Fruit fly (Drosophila melanogaster) whole organism, embryonic: Measurements from ENCODE around the gene dally.

Experiments
- BEAF-32 ChIP-seq: fragments of 200-800 bp; sonication (Bioruptor generic); optimal IDR thresholded peaks from 3 replicates; lab custom pipeline; 2017; ENCODE audit warnings: missing biosample characterization, missing genetic modification characterization, mild to moderate bottlenecking, moderate library complexity, missing genetic modification reagents
- Blimp-1 ChIP-seq: fragments of 200-800 bp; sonication (Bioruptor generic); optimal IDR thresholded peaks from 3 replicates; lab custom pipeline; 2018; ENCODE audit warnings: missing biosample characterization, missing genetic modification characterization, mild to moderate bottlenecking, moderate library complexity, missing genetic modification reagents
- CG10366 ChIP-seq: fragments of 200-800 bp; sonication (Bioruptor generic); IDR thresholded peaks from 2 replicates; pipeline ENCODE4 v1.3.6; 2022; ENCODE audit warnings: missing biosample characterization, missing genetic modification characterization
- CG10654 ChIP-seq: fragments of 200-800 bp; sonication (Bioruptor generic); optimal IDR thresholded peaks from 2 replicates; lab custom pipeline; 2016; ENCODE audit warnings: missing biosample characterization, missing genetic modification characterization
- CG10959 ChIP-seq: fragments of 200-800 bp; sonication (Bioruptor generic); IDR thresholded peaks from 2 replicates; pipeline ENCODE4 v1.3.6; 2022; ENCODE audit warnings: missing biosample characterization, missing genetic modification characterization
- CG11085 ChIP-seq: fragments of 200-800 bp; sonication (Bioruptor generic); IDR thresholded peaks from 2 replicates; pipeline ENCODE4 v1.3.6; 2022; ENCODE audit warnings: missing biosample characterization, missing genetic modification characterization
- CG11504 ChIP-seq: fragments of 200-800 bp; sonication (Bioruptor generic); optimal IDR thresholded peaks from 3 replicates; lab custom pipeline; 2019; ENCODE audit warnings: missing biosample characterization, mild to moderate bottlenecking, missing genetic modification characterization, moderate library complexity
- CG12155 ChIP-seq: fragments of 200-800 bp; sonication (Bioruptor generic); optimal IDR thresholded peaks from 3 replicates; lab custom pipeline; 2016; ENCODE audit warnings: missing biosample characterization, missing genetic modification characterization
- CG1233 ChIP-seq: fragments of 200-800 bp; sonication (Bioruptor generic); optimal IDR thresholded peaks from 4 replicates; lab custom pipeline; 2018; ENCODE audit warnings: missing biosample characterization, mild to moderate bottlenecking, missing genetic modification characterization
- CG12744 ChIP-seq: fragments of 200-800 bp; sonication (Bioruptor generic); optimal IDR thresholded peaks from 2 replicates; lab custom pipeline; 2016; ENCODE audit warnings: missing biosample characterization, missing genetic modification characterization
- CG14710 ChIP-seq: fragments of 200-800 bp; sonication (Bioruptor generic); optimal IDR thresholded peaks from 3 replicates; lab custom pipeline; 2019; ENCODE audit warnings: missing biosample characterization, mild to moderate bottlenecking, missing genetic modification characterization, moderate library complexity
- CG1529 ChIP-seq: fragments of 200-800 bp; sonication (Bioruptor generic); optimal IDR thresholded peaks from 3 replicates; lab custom pipeline; 2018; ENCODE audit warnings: missing biosample characterization, missing genetic modification characterization
- CG15479 ChIP-seq: fragments of 200-800 bp; sonication (Bioruptor generic); optimal IDR thresholded peaks from 3 replicates; lab custom pipeline; 2019; ENCODE audit warnings: missing biosample characterization, mild to moderate bottlenecking, missing genetic modification characterization, moderate library complexity
- CG1647 ChIP-seq: fragments of 200-800 bp; sonication (Bioruptor generic); optimal IDR thresholded peaks from 3 replicates; lab custom pipeline; 2016; ENCODE audit warnings: missing biosample characterization, missing genetic modification characterization
- CG16779 ChIP-seq: fragments of 200-800 bp; sonication (Bioruptor generic); IDR thresholded peaks from 2 replicates; pipeline ENCODE4 v1.3.6; 2022; ENCODE audit warnings: missing biosample characterization, missing genetic modification characterization
- CG17328 ChIP-seq: fragments of 200-800 bp; sonication (Bioruptor generic); IDR thresholded peaks from 2 replicates; pipeline ENCODE4 v1.3.6; 2022; ENCODE audit warnings: missing biosample characterization, missing genetic modification characterization
- CG17385 ChIP-seq: fragments of 200-800 bp; sonication (Bioruptor generic); optimal IDR thresholded peaks from 3 replicates; lab custom pipeline; 2018; ENCODE audit warnings: missing biosample characterization, mild to moderate bottlenecking, missing genetic modification characterization
- CG2120 ChIP-seq: fragments of 200-800 bp; sonication (Bioruptor generic); optimal IDR thresholded peaks from 3 replicates; lab custom pipeline; 2016; ENCODE audit warnings: missing biosample characterization, missing genetic modification characterization
- CG4617 ChIP-seq: fragments of 200-800 bp; sonication (Bioruptor generic); optimal IDR thresholded peaks from 3 replicates; lab custom pipeline; 2016; ENCODE audit warnings: missing biosample characterization, missing genetic modification characterization, borderline replicate concordance
- CG6791 ChIP-seq: fragments of 200-800 bp; sonication (Bioruptor generic); IDR thresholded peaks from 3 replicates; pipeline ENCODE4 v1.3.6; 2022; ENCODE audit warnings: missing biosample characterization, missing genetic modification characterization; ENCODE audit not compliant: partially characterized antibody
- CG7987 ChIP-seq: fragments of 200-800 bp; sonication (Bioruptor generic); optimal IDR thresholded peaks from 2 replicates; lab custom pipeline; 2018; ENCODE audit warnings: missing biosample characterization, mild to moderate bottlenecking, missing genetic modification characterization, moderate library complexity
- CG8089 ChIP-seq: fragments of 200-800 bp; sonication (Bioruptor generic); optimal IDR thresholded peaks from 3 replicates; lab custom pipeline; 2016; ENCODE audit warnings: missing biosample characterization, missing genetic modification characterization
- CG8281 ChIP-seq: fragments of 200-800 bp; sonication (Bioruptor generic); optimal IDR thresholded peaks from 2 replicates; lab custom pipeline; 2018; ENCODE audit warnings: missing biosample characterization, mild to moderate bottlenecking, missing genetic modification characterization, moderate library complexity
- CG9437 ChIP-seq: fragments of 200-800 bp; sonication (Bioruptor generic); optimal IDR thresholded peaks from 2 replicates; lab custom pipeline; 2018; ENCODE audit warnings: missing biosample characterization, mild to moderate bottlenecking, missing genetic modification characterization
- Chrac-16 ChIP-seq: fragments of 200-800 bp; sonication (Bioruptor generic); optimal IDR thresholded peaks from 3 replicates; lab custom pipeline; 2016; ENCODE audit warnings: missing biosample characterization, missing genetic modification characterization
- D19A ChIP-seq: fragments of 200-800 bp; optimal IDR thresholded peaks from 3 replicates; lab custom pipeline; 2019; ENCODE audit warnings: missing biosample characterization, mild to moderate bottlenecking, missing genetic modification characterization, moderate library complexity
- Doc2 ChIP-seq: fragments of 200-800 bp; sonication (Bioruptor generic); IDR thresholded peaks from 2 replicates; pipeline ENCODE4 v1.3.6; 2022; ENCODE audit warnings: missing biosample characterization, missing genetic modification characterization
- H15 ChIP-seq: fragments of 200-800 bp; sonication (Bioruptor generic); IDR thresholded peaks from 3 replicates; pipeline ENCODE4 v1.3.6; 2022; ENCODE audit warnings: missing biosample characterization, missing genetic modification characterization
- Nf-YB ChIP-seq: fragments of 200-800 bp; sonication (Bioruptor generic); optimal IDR thresholded peaks from 3 replicates; lab custom pipeline; 2019; ENCODE audit warnings: missing biosample characterization, mild to moderate bottlenecking, missing genetic modification characterization, moderate library complexity
- Sry-β ChIP-seq: fragments of 200-800 bp; sonication (Bioruptor generic); optimal IDR thresholded peaks from 2 replicates; lab custom pipeline; 2018; ENCODE audit warnings: missing biosample characterization, mild to moderate bottlenecking, missing genetic modification characterization, moderate library complexity
- Trl ChIP-seq, 3 experiments: fragments of >200 bp in 2 of 3; fragments of 200-800 bp in 1 of 3; sonication (Bioruptor generic) in 1 of 3; optimal IDR thresholded peaks; 2 replicates in 1 of 3; 3 replicates in 2 of 3; lab custom pipeline; 2016 to 2017; ENCODE audit warnings: missing biosample characterization in 1 of 3, missing genetic modification characterization in 1 of 3
- Vsx1 ChIP-seq: fragments of 200-800 bp; sonication (Bioruptor generic); optimal IDR thresholded peaks from 2 replicates; lab custom pipeline; 2017; ENCODE audit warnings: missing biosample characterization, mild to moderate bottlenecking, missing genetic modification characterization, missing genetic modification reagents
- aop ChIP-seq: fragments of 200-800 bp; sonication (Bioruptor generic); IDR thresholded peaks from 2 replicates; pipeline ENCODE4 v1.3.6; 2022; ENCODE audit warnings: missing biosample characterization, missing genetic modification characterization
- ato ChIP-seq: fragments of 200-800 bp; sonication (Bioruptor generic); IDR thresholded peaks from 2 replicates; pipeline ENCODE4 v1.3.6; 2022; ENCODE audit warnings: missing biosample characterization, missing genetic modification characterization; ENCODE audit not compliant: partially characterized antibody
- br ChIP-seq: fragments of >200 bp; optimal IDR thresholded peaks from 2 replicates; lab custom pipeline; 2017
- dimm ChIP-seq: fragments of 200-800 bp; sonication (Bioruptor generic); IDR thresholded peaks from 2 replicates; pipeline ENCODE4 v1.3.6; 2022; ENCODE audit warnings: missing biosample characterization, missing genetic modification characterization
- dmrt99B ChIP-seq: fragments of 200-800 bp; sonication (Bioruptor generic); optimal IDR thresholded peaks from 2 replicates; lab custom pipeline; 2018; ENCODE audit warnings: missing biosample characterization, mild to moderate bottlenecking, missing genetic modification characterization, moderate library complexity
- gcm ChIP-seq: fragments of 200-800 bp; sonication (Bioruptor generic); optimal IDR thresholded peaks from 2 replicates; lab custom pipeline; 2019; ENCODE audit warnings: missing biosample characterization, mild to moderate bottlenecking, missing genetic modification characterization, moderate library complexity
- gem ChIP-seq: fragments of 200-800 bp; sonication (Bioruptor generic); optimal IDR thresholded peaks from 2 replicates; lab custom pipeline; 2019; ENCODE audit warnings: missing biosample characterization, mild to moderate bottlenecking, missing genetic modification characterization, moderate library complexity
- grn ChIP-seq: fragments of 200-800 bp; sonication (Bioruptor generic); optimal IDR thresholded peaks from 3 replicates; lab custom pipeline; 2017; ENCODE audit warnings: missing biosample characterization, missing genetic modification characterization
- ken ChIP-seq: fragments of 200-800 bp; sonication (Bioruptor generic); IDR thresholded peaks from 3 replicates; pipeline ENCODE4 v1.3.6; 2022; ENCODE audit warnings: missing biosample characterization, missing genetic modification characterization
- kni ChIP-seq: fragments of 200-800 bp; sonication (Bioruptor generic); optimal IDR thresholded peaks from 3 replicates; lab custom pipeline; 2017; ENCODE audit warnings: mild to moderate bottlenecking, missing biosample characterization, missing genetic modification reagents, missing genetic modification characterization
- lab ChIP-seq: fragments of 200-800 bp; sonication (Bioruptor generic); optimal IDR thresholded peaks from 3 replicates; lab custom pipeline; 2017; ENCODE audit warnings: missing biosample characterization, missing genetic modification characterization, mild to moderate bottlenecking, moderate library complexity, missing genetic modification reagents
- oc ChIP-seq: fragments of 200-800 bp; sonication (Bioruptor generic); optimal IDR thresholded peaks from 2 replicates; lab custom pipeline; 2018; ENCODE audit warnings: missing biosample characterization, mild to moderate bottlenecking, missing genetic modification characterization, moderate library complexity
- schlank ChIP-seq: fragments of 200-800 bp; sonication (Bioruptor generic); optimal IDR thresholded peaks from 2 replicates; lab custom pipeline; 2018; ENCODE audit warnings: missing biosample characterization, mild to moderate bottlenecking, missing genetic modification characterization
- sob ChIP-seq: fragments of 200-800 bp; sonication (Bioruptor generic); IDR thresholded peaks from 2 replicates; pipeline ENCODE4 v1.3.6; 2022; ENCODE audit warnings: missing biosample characterization, missing genetic modification characterization
- tgo ChIP-seq: fragments of 200-800 bp; sonication (Bioruptor generic); IDR thresholded peaks from 3 replicates; pipeline ENCODE4 v1.3.6; 2022; ENCODE audit warnings: missing biosample characterization, missing genetic modification characterization
- ttk ChIP-seq: fragments of 200-800 bp; sonication (Bioruptor generic); IDR thresholded peaks from 2 replicates; pipeline ENCODE4 v2.1.2; 2022; ENCODE audit warnings: missing biosample characterization, missing genetic modification characterization
- unc-4 ChIP-seq: fragments of 200-800 bp; sonication (Bioruptor generic); IDR thresholded peaks from 2 replicates; pipeline ENCODE4 v1.3.6; 2022; ENCODE audit warnings: missing biosample characterization, missing genetic modification characterization; ENCODE audit not compliant: partially characterized antibody
- z ChIP-seq: fragments of 200-800 bp; sonication (Bioruptor generic); IDR thresholded peaks from 3 replicates; pipeline ENCODE4 v1.3.6; 2022; ENCODE audit warnings: missing biosample characterization, missing genetic modification characterization

dally gene

dm6 chr3L:8925679-8926078 is 98.4 kb downstream of the dally start (continued):
- TF ChIP-seq dmrt99B (peak; percentile 12), CG12744 (no peak), CG8089 (GFP tag; lab: Kevin White, UChicago) (peak; percentile 3), CG7987 (no peak), CG16779 (no peak), Sry-β (GFP tag; lab: Kevin White, UChicago) (peak; percentile 41), CG6791 (no peak), gem (tag; lab: Kevin White, UChicago) (peak; percentile 60), BEAF-32 (GFP tag; lab: Kevin White, UChicago) (no peak), CG15479 (GFP tag; lab: Kevin White, UChicago) (no peak), kni (GFP tag; lab: Kevin White, UChicago) (peak; percentile 90), Nf-YB (GFP tag; lab: Kevin White, UChicago) (peak; percentile 2), Vsx1 (GFP tag; lab: Kevin White, UChicago) (peak; percentile 3), aop (GFP tag; lab: Robert Waterston, UW) (no peak), ttk (GFP tag; lab: Robert Waterston, UW) (0 out of 2 replicates have a peak, but pooled peaks have one; percentile 16), ken (GFP tag; lab: Robert Waterston, UW) (peak; percentile 59), CG14710 (tag; lab: Kevin White, UChicago) (peak; percentile 58), CG8281 (tag; lab: Kevin White, UChicago) (no peak), oc (tag; lab: Kevin White, UChicago) (peak; percentile 62), sob (GFP tag; lab: Robert Waterston, UW) (no peak), CG12155 (GFP tag; lab: Kevin White, UChicago) (no peak), schlank (tag; lab: Kevin White, UChicago) (no peak), dimm (GFP tag; lab: Robert Waterston, UW) (no peak), CG1233 (peak; percentile 25), H15 (GFP tag; lab: Robert Waterston, UW) (no peak), CG2120 (no peak), Chrac-16 (GFP tag; lab: Kevin White, UChicago) (no peak), Blimp-1 (GFP tag; lab: Kevin White, UChicago) (peak; percentile 94), CG10959 (GFP tag; lab: Robert Waterston, UW) (no peak), CG10366 (GFP tag; lab: Robert Waterston, UW) (no peak), CG10654 (GFP tag; lab: Kevin White, UChicago) (no peak), CG11085 (no peak), lab (GFP tag; lab: Kevin White, UChicago) (peak; percentile 39), CG17385 (GFP tag; lab: Kevin White, UChicago) (no peak), tgo (GFP tag; lab: Robert Waterston, UW) (no peak), CG1529 (peak; percentile 63), Doc2 (GFP tag; lab: Robert Waterston, UW) (no peak), CG4617 (no peak), CG11504 (tag; lab: Kevin White, UChicago) (peak; percentile 14), CG17328 (GFP tag; lab: Robert Waterston, UW) (peak; percentile 12; the same call in 1 of the 2 replicates), unc-4 (GFP tag; lab: Robert Waterston, UW) (no peak), CG9437 (no peak), ato (no peak), Trl (optimal IDR thresholded peaks at IDR 0.05; lab: Kevin White, UChicago) (no peak), Trl (GFP tag; optimal IDR thresholded peaks at IDR 0.05; lab: Kevin White, UChicago) (peak; percentile 1), gcm (GFP tag; lab: Kevin White, UChicago) (no peak), grn (GFP tag; lab: Kevin White, UChicago) (peak; percentile 22), br (lab: Kevin White, UChicago) (no peak), z (GFP tag; lab: Robert Waterston, UW) (0 out of 3 replicates have a peak, but pooled peaks have one; percentile 14), CG1647 (GFP tag; lab: Kevin White, UChicago) (peak; percentile 2), D19A (tag; lab: Kevin White, UChicago) (no peak)
